Worm (Caenorhabditis elegans): Measurements from ENCODE around the gene R05F9.7.

R05F9.7 gene

ce11 chrII:4851594-4852106, 34.4 kb upstream of the R05F9.7 start, which contains the start of gene dnj-9 (continued):
- TF ChIP-seq lin-13 (GFP tag; optimal IDR thresholded peaks at IDR 0.05), result peak; percentile 93
- no peak for TF ChIP-seq zag-1 (tag; optimal IDR thresholded peaks at IDR 0.05)
- peak; percentile 72 for TF ChIP-seq F16B12.6 (tag; optimal IDR thresholded peaks at IDR 0.05)
- TF ChIP-seq unc-98 (GFP tag; IDR thresholded peaks at IDR 0.05), result peak; percentile 70
- TF ChIP-seq lsy-2 (tag; optimal IDR thresholded peaks at IDR 0.05), result peak; percentile 95 to 96
- TF ChIP-seq hlh-17 (GFP tag; optimal IDR thresholded peaks at IDR 0.05; ENCODE audit: borderline replicate concordance), result no peak
- peak; percentile 83 for TF ChIP-seq lir-3 (tag; optimal IDR thresholded peaks at IDR 0.05; ENCODE audit: poor library complexity)
- peak; percentile 86 for TF ChIP-seq pax-3 (tag; optimal IDR thresholded peaks at IDR 0.05)

ce11 chrII:4854761-4855160, 31.3 kb upstream of the R05F9.7 start:
- TF ChIP-seq skn-1 (tag; optimal IDR thresholded peaks at IDR 0.05), result peak; percentile 64
- no peak for TF ChIP-seq efl-1 (optimal IDR thresholded peaks at IDR 0.05)
- peak; percentile 11 to 91 for TF ChIP-seq efl-1 (GFP tag; optimal IDR thresholded peaks at IDR 0.05 in 1 of 2)
- TF ChIP-seq unc-98 (GFP tag; IDR thresholded peaks at IDR 0.05), result no peak
- peak; percentile 19 for TF ChIP-seq blmp-1 (tag; optimal IDR thresholded peaks at IDR 0.05)

- TF ChIP-seq isw-1 (GFP tag; IDR thresholded peaks at IDR 0.05) (0 out of 2 replicates have a peak, but pooled peaks have one; percentile 1), tlp-1 (tag; optimal IDR thresholded peaks at IDR 0.05) (no peak), rnt-1 (tag; optimal IDR thresholded peaks at IDR 0.05) (peak; percentile 5), lin-14 (GFP tag; optimal IDR thresholded peaks at IDR 0.05) (peak; percentile 65), irx-1 (tag; optimal IDR thresholded peaks at IDR 0.05) (no peak), efl-1 (optimal IDR thresholded peaks at IDR 0.05) (peak in 1 of 2 experiments; percentile 14), efl-1 (GFP tag; optimal IDR thresholded peaks at IDR 0.05 in 1 of 2) (no peak), mef-2 (tag; optimal IDR thresholded peaks at IDR 0.05) (no peak)
Observed at ce11 chrII:4855489-4855888, 30.6 kb upstream of the R05F9.7 start.

- peak; percentile 45 for TF ChIP-seq fkh-8 (tag; optimal IDR thresholded peaks at IDR 0.05)
- no peak for TF ChIP-seq grh-1 (GFP tag; IDR thresholded peaks at IDR 0.05)
- peak; percentile 70 for TF ChIP-seq dsc-1 (tag; optimal IDR thresholded peaks at IDR 0.05)
- TF ChIP-seq dpl-1 (GFP tag; optimal IDR thresholded peaks at IDR 0.05), result peak; percentile 1 to 41 (median 7)
- TF ChIP-seq lin-14 (GFP tag; optimal IDR thresholded peaks at IDR 0.05), result peak; percentile 52
- peak; percentile 64 for TF ChIP-seq nhr-71 (tag; optimal IDR thresholded peaks at IDR 0.05)
- TF ChIP-seq skn-1 (tag; optimal IDR thresholded peaks at IDR 0.05), result peak; percentile 57
- TF ChIP-seq lin-39 (tag; optimal IDR thresholded peaks at IDR 0.05), result no peak
- peak; percentile 76 for TF ChIP-seq zip-4 (GFP tag; optimal IDR thresholded peaks at IDR 0.05)
- peak; percentile 11 for TF ChIP-seq elt-2 (tag; optimal IDR thresholded peaks at IDR 0.05)
- TF ChIP-seq lin-35 (GFP tag; optimal IDR thresholded peaks at IDR 0.05), result peak in 1 of 2 experiments; percentile 58
- no peak for TF ChIP-seq lir-3 (tag; optimal IDR thresholded peaks at IDR 0.05; ENCODE audit: poor library complexity)
- TF ChIP-seq lin-13 (GFP tag; optimal IDR thresholded peaks at IDR 0.05), result peak; percentile 26
- TF ChIP-seq blmp-1 (tag; optimal IDR thresholded peaks at IDR 0.05), result peak; percentile 53
- peak; percentile 38 for TF ChIP-seq pax-3 (tag; optimal IDR thresholded peaks at IDR 0.05)
- peak; percentile 30 for TF ChIP-seq snu-23 (GFP tag; optimal IDR thresholded peaks at IDR 0.05)
- peak; percentile 25 for TF ChIP-seq nhr-47 (tag; optimal IDR thresholded peaks at IDR 0.05)
- peak; percentile 41 for TF ChIP-seq mep-1 (tag; optimal IDR thresholded peaks at IDR 0.05)
- TF ChIP-seq lsy-2 (tag; optimal IDR thresholded peaks at IDR 0.05), result peak in 1 of 2 experiments; percentile 34
- TF ChIP-seq elt-3 (tag; optimal IDR thresholded peaks at IDR 0.05), result peak in 1 of 6 experiments; percentile 56
- no peak for TF ChIP-seq irx-1 (tag; optimal IDR thresholded peaks at IDR 0.05)
- peak; percentile 26 for TF ChIP-seq sox-4 (tag; optimal IDR thresholded peaks at IDR 0.05)
- TF ChIP-seq nhr-85 (tag), result peak; percentile 88
- TF ChIP-seq nhr-20 (tag; optimal IDR thresholded peaks at IDR 0.05), result peak; percentile 57
- no peak for TF ChIP-seq hpl-2 (GFP tag; optimal IDR thresholded peaks at IDR 0.05)
Observed at ce11 chrII:4856113-4856512, 30.0 kb upstream of the R05F9.7 start.

All from whole organism, L1 larva.